Fruit fly (Drosophila melanogaster) whole organism, embryonic: ENCODE results near the gene CG42758.
A peak's percentile ranks its signal among the peaks of the same experiment; 100 is the strongest.

Source experiments
- B-H2 ChIP-seq: fragments of 200-800 bp; sonication (Bioruptor generic); optimal IDR thresholded peaks from 2 replicates; lab custom pipeline; 2018; ENCODE audit warnings: missing biosample characterization, mild to moderate bottlenecking, missing genetic modification characterization
- Blimp-1 ChIP-seq: fragments of 200-800 bp; sonication (Bioruptor generic); optimal IDR thresholded peaks from 3 replicates; lab custom pipeline; 2018; ENCODE audit warnings: missing biosample characterization, missing genetic modification characterization, mild to moderate bottlenecking, moderate library complexity, missing genetic modification reagents
- CG10565 ChIP-seq: fragments of 200-800 bp; sonication (Bioruptor generic); optimal IDR thresholded peaks from 3 replicates; lab custom pipeline; 2016; ENCODE audit warnings: missing biosample characterization, mild to moderate bottlenecking, missing genetic modification characterization
- CG12104 ChIP-seq: fragments of 200-800 bp; sonication (Bioruptor generic); optimal IDR thresholded peaks from 3 replicates; lab custom pipeline; 2016; ENCODE audit warnings: missing biosample characterization, missing genetic modification characterization
- CG15011 ChIP-seq: fragments of 200-800 bp; sonication (Bioruptor generic); optimal IDR thresholded peaks from 3 replicates; lab custom pipeline; 2018; ENCODE audit warnings: missing biosample characterization, mild to moderate bottlenecking, missing genetic modification characterization
- CG16815 ChIP-seq: fragments of 200-800 bp; sonication (Bioruptor generic); optimal IDR thresholded peaks from 3 replicates; lab custom pipeline; 2017; ENCODE audit warnings: missing biosample characterization, mild to moderate bottlenecking, missing genetic modification characterization
- CG17612 ChIP-seq: fragments of 200-800 bp; sonication (Bioruptor generic); IDR thresholded peaks from 2 replicates; pipeline ENCODE4 v1.3.6; 2022; ENCODE audit warnings: missing biosample characterization, missing genetic modification characterization
- CG2875 ChIP-seq: fragments of 200-800 bp; sonication (Bioruptor generic); optimal IDR thresholded peaks from 2 replicates; lab custom pipeline; 2017; ENCODE audit warnings: missing biosample characterization, mild to moderate bottlenecking, missing genetic modification characterization, missing genetic modification reagents
- CG3163 ChIP-seq: fragments of 200-800 bp; sonication (Bioruptor generic); optimal IDR thresholded peaks from 3 replicates; lab custom pipeline; 2016; ENCODE audit warnings: missing biosample characterization, missing genetic modification characterization
- CG32532 ChIP-seq: fragments of 200-800 bp; sonication (Bioruptor generic); IDR thresholded peaks from 2 replicates; pipeline ENCODE4 v1.3.6; 2022; ENCODE audit warnings: missing biosample characterization, missing genetic modification characterization
- CG33557 ChIP-seq: fragments of 200-800 bp; sonication (Bioruptor generic); optimal IDR thresholded peaks from 2 replicates; lab custom pipeline; 2019; ENCODE audit warnings: missing biosample characterization, mild to moderate bottlenecking, missing genetic modification characterization, moderate library complexity
- CG34422 ChIP-seq: fragments of 200-800 bp; sonication (Bioruptor generic); IDR thresholded peaks from 3 replicates; pipeline ENCODE4 v1.3.6; 2022; ENCODE audit warnings: missing biosample characterization, missing genetic modification characterization
- CG7271 ChIP-seq: fragments of 200-800 bp; sonication (Bioruptor generic); optimal IDR thresholded peaks from 2 replicates; lab custom pipeline; 2018; ENCODE audit warnings: missing biosample characterization, mild to moderate bottlenecking, missing genetic modification characterization, moderate library complexity
- CG7928 ChIP-seq: fragments of 200-800 bp; sonication (Bioruptor generic); optimal IDR thresholded peaks from 2 replicates; lab custom pipeline; 2017; ENCODE audit warnings: missing biosample characterization, mild to moderate bottlenecking, missing genetic modification characterization
- CG8089 ChIP-seq: fragments of 200-800 bp; sonication (Bioruptor generic); optimal IDR thresholded peaks from 3 replicates; lab custom pipeline; 2016; ENCODE audit warnings: missing biosample characterization, missing genetic modification characterization
- CG9437 ChIP-seq: fragments of 200-800 bp; sonication (Bioruptor generic); optimal IDR thresholded peaks from 2 replicates; lab custom pipeline; 2018; ENCODE audit warnings: missing biosample characterization, mild to moderate bottlenecking, missing genetic modification characterization
- Camta ChIP-seq: fragments of 200-800 bp; sonication (Bioruptor generic); optimal IDR thresholded peaks from 2 replicates; lab custom pipeline; 2016; ENCODE audit warnings: missing biosample characterization, missing genetic modification characterization
- D19B ChIP-seq: fragments of 200-800 bp; sonication (Bioruptor generic); optimal IDR thresholded peaks from 2 replicates; lab custom pipeline; 2017; ENCODE audit warnings: missing biosample characterization, mild to moderate bottlenecking, missing genetic modification characterization
- Dfd ChIP-seq, 2 experiments: fragments of >200 bp; optimal IDR thresholded peaks; 2 replicates each; lab custom pipeline; 2017; ENCODE audit warnings: missing biosample characterization in 2 of 2, missing genetic modification characterization in 2 of 2
- Doc3 ChIP-seq: fragments of 200-800 bp; sonication (Bioruptor generic); IDR thresholded peaks from 3 replicates; pipeline ENCODE4 v1.3.6; 2022; ENCODE audit warnings: missing biosample characterization, missing genetic modification characterization; ENCODE audit not compliant: partially characterized antibody
- Ets65A ChIP-seq: fragments of 200-800 bp; sonication (Bioruptor generic); peaks from one replicate; lab custom pipeline; 2016; ENCODE audit warnings: missing biosample characterization, missing genetic modification characterization
- HHEX ChIP-seq: fragments of 200-800 bp; sonication (Bioruptor generic); optimal IDR thresholded peaks from 3 replicates; lab custom pipeline; 2017; ENCODE audit warnings: missing biosample characterization, mild to moderate bottlenecking, missing genetic modification characterization, missing genetic modification reagents
- Hr51 ChIP-seq, 2 experiments: fragments of 200-800 bp; sonication (Bioruptor generic); optimal IDR thresholded peaks; 2 replicates in 1 of 2; 3 replicates in 1 of 2; lab custom pipeline; 2016 to 2018; ENCODE audit warnings: missing biosample characterization in 2 of 2, missing genetic modification characterization in 2 of 2, mild to moderate bottlenecking in 1 of 2, moderate library complexity in 1 of 2
- Mes4 ChIP-seq: fragments of 200-800 bp; sonication (Bioruptor generic); optimal IDR thresholded peaks from 2 replicates; lab custom pipeline; 2016; ENCODE audit warnings: missing biosample characterization, missing genetic modification characterization
- Mrtf ChIP-seq: fragments of 200-800 bp; sonication (Bioruptor generic); IDR thresholded peaks from 3 replicates; pipeline ENCODE4 v1.3.6; 2022; ENCODE audit warnings: missing biosample characterization, missing genetic modification characterization
- Poxn ChIP-seq: fragments of 200-800 bp; sonication (Bioruptor generic); IDR thresholded peaks from 2 replicates; pipeline ENCODE4 v1.3.6; 2022; ENCODE audit warnings: missing biosample characterization, missing genetic modification characterization
- Sox100B ChIP-seq: fragments of 200-800 bp; sonication (Bioruptor generic); optimal IDR thresholded peaks from 3 replicates; lab custom pipeline; 2018; ENCODE audit warnings: missing biosample characterization, mild to moderate bottlenecking, missing genetic modification characterization
- Spps ChIP-seq: fragments of 200-800 bp; sonication (Bioruptor generic); optimal IDR thresholded peaks from 2 replicates; lab custom pipeline; 2018; ENCODE audit warnings: missing biosample characterization, mild to moderate bottlenecking, missing genetic modification characterization
- YL-1 ChIP-seq: fragments of 200-800 bp; sonication (Bioruptor generic); optimal IDR thresholded peaks from 3 replicates; lab custom pipeline; 2017; ENCODE audit warnings: missing biosample characterization, mild to moderate bottlenecking, missing genetic modification characterization
- aop ChIP-seq: fragments of 200-800 bp; sonication (Bioruptor generic); IDR thresholded peaks from 2 replicates; pipeline ENCODE4 v1.3.6; 2022; ENCODE audit warnings: missing biosample characterization, missing genetic modification characterization
- az2 ChIP-seq: fragments of 200-800 bp; sonication (Bioruptor generic); optimal IDR thresholded peaks from 3 replicates; lab custom pipeline; 2016; ENCODE audit warnings: missing biosample characterization, missing genetic modification characterization
- da ChIP-seq: fragments of 200-800 bp; sonication (Bioruptor generic); optimal IDR thresholded peaks from 2 replicates; lab custom pipeline; 2016; ENCODE audit warnings: missing biosample characterization, missing genetic modification characterization
- dpn ChIP-seq, 2 experiments: fragments of 200-800 bp; sonication (Bioruptor generic); optimal IDR thresholded peaks; 3 replicates each; lab custom pipeline; 2016; ENCODE audit warnings: missing biosample characterization in 2 of 2, missing genetic modification characterization in 2 of 2
- emc ChIP-seq: fragments of 200-800 bp; sonication (Bioruptor generic); optimal IDR thresholded peaks from 2 replicates; lab custom pipeline; 2016; ENCODE audit warnings: missing biosample characterization, missing genetic modification characterization
- gsb-n ChIP-seq: fragments of 200-800 bp; sonication (Bioruptor generic); optimal IDR thresholded peaks from 3 replicates; lab custom pipeline; 2018; ENCODE audit warnings: missing biosample characterization, mild to moderate bottlenecking, missing genetic modification characterization
- hb ChIP-seq: fragments of 200-800 bp; sonication (Bioruptor generic); IDR thresholded peaks from 3 replicates; pipeline ENCODE4 v1.3.6; 2022; ENCODE audit warnings: missing biosample characterization, missing genetic modification characterization; ENCODE audit not compliant: partially characterized antibody
- hbn ChIP-seq: fragments of 200-800 bp; sonication (Bioruptor generic); IDR thresholded peaks from 2 replicates; pipeline ENCODE4 v1.3.6; 2022; ENCODE audit warnings: missing biosample characterization, missing genetic modification characterization; ENCODE audit not compliant: partially characterized antibody
- hkb ChIP-seq, 2 experiments: fragments of 200-800 bp in 1 of 2; fragments of >200 bp in 1 of 2; sonication (Bioruptor generic) in 1 of 2; IDR thresholded peaks in 1 of 2; optimal IDR thresholded peaks in 1 of 2; 2 replicates each; pipeline versions ENCODE4 v1.3.6 to Lab custom; 2017 to 2022; ENCODE audit warnings: missing biosample characterization in 1 of 2, missing genetic modification characterization in 1 of 2
- jing ChIP-seq: fragments of 200-800 bp; sonication (Bioruptor generic); optimal IDR thresholded peaks from 2 replicates; lab custom pipeline; 2018; ENCODE audit warnings: missing biosample characterization, mild to moderate bottlenecking, missing genetic modification characterization
- ken ChIP-seq: fragments of 200-800 bp; sonication (Bioruptor generic); IDR thresholded peaks from 3 replicates; pipeline ENCODE4 v1.3.6; 2022; ENCODE audit warnings: missing biosample characterization, missing genetic modification characterization
- nerfin-2 ChIP-seq: fragments of 200-800 bp; sonication (Bioruptor generic); IDR thresholded peaks from 2 replicates; pipeline ENCODE4 v1.3.6; 2022; ENCODE audit warnings: missing biosample characterization, missing genetic modification characterization; ENCODE audit not compliant: partially characterized antibody
- nmo ChIP-seq: fragments of 200-800 bp; sonication (Bioruptor generic); optimal IDR thresholded peaks from 2 replicates; lab custom pipeline; 2018; ENCODE audit warnings: missing biosample characterization, mild to moderate bottlenecking, missing genetic modification characterization, moderate library complexity
- odd ChIP-seq: fragments of 200-800 bp; sonication (Bioruptor generic); optimal IDR thresholded peaks from 2 replicates; lab custom pipeline; 2017; ENCODE audit warnings: missing biosample characterization, mild to moderate bottlenecking, missing genetic modification characterization
- onecut ChIP-seq: fragments of 200-800 bp; sonication (Bioruptor generic); IDR thresholded peaks from 2 replicates; pipeline ENCODE4 v1.3.6; 2022; ENCODE audit warnings: missing biosample characterization, missing genetic modification characterization
- pros ChIP-seq: fragments of 200-800 bp; sonication (Bioruptor generic); optimal IDR thresholded peaks from 3 replicates; lab custom pipeline; 2019; ENCODE audit warnings: missing biosample characterization, mild to moderate bottlenecking, missing genetic modification characterization, moderate library complexity
- sc ChIP-seq, 3 experiments: fragments of >200 bp in 2 of 3; fragments of 200-800 bp in 1 of 3; sonication (Bioruptor generic) in 1 of 3; optimal IDR thresholded peaks; 2 replicates in 2 of 3; 3 replicates in 1 of 3; lab custom pipeline; 2017; ENCODE audit warnings: mild to moderate bottlenecking in 1 of 3, missing biosample characterization in 1 of 3, missing genetic modification characterization in 1 of 3, missing genetic modification reagents in 1 of 3
- sug ChIP-seq: fragments of 200-800 bp; optimal IDR thresholded peaks from 2 replicates; lab custom pipeline; 2019; ENCODE audit warnings: missing biosample characterization, mild to moderate bottlenecking, missing genetic modification characterization, moderate library complexity
- tin ChIP-seq: fragments of 200-800 bp; sonication (Bioruptor generic); optimal IDR thresholded peaks from 3 replicates; lab custom pipeline; 2016; ENCODE audit warnings: missing biosample characterization, missing genetic modification characterization
- trh ChIP-seq: fragments of 200-800 bp; sonication (Bioruptor generic); optimal IDR thresholded peaks from 2 replicates; lab custom pipeline; 2016; ENCODE audit warnings: missing biosample characterization, missing genetic modification characterization
- ttk ChIP-seq: fragments of 200-800 bp; sonication (Bioruptor generic); IDR thresholded peaks from 2 replicates; pipeline ENCODE4 v2.1.2; 2022; ENCODE audit warnings: missing biosample characterization, missing genetic modification characterization
- yki ChIP-seq: fragments of >200 bp; optimal IDR thresholded peaks from 3 replicates; lab custom pipeline; 2018

CG42758 gene

dm6 chr3L:14555052-14555451 is 12.2 kb upstream of the CG42758 start (continued):
- no peak for TF ChIP-seq sc (optimal IDR thresholded peaks at IDR 0.05; lab: Kevin White, UChicago)
- TF ChIP-seq sc (GFP tag; optimal IDR thresholded peaks at IDR 0.05; lab: Kevin White, UChicago) = peak; percentile 14
- TF ChIP-seq Dfd (GFP tag; optimal IDR thresholded peaks at IDR 0.05; lab: Kevin White, UChicago) = no peak
- no peak for TF ChIP-seq CG3163 (GFP tag; lab: Kevin White, UChicago)
- no peak for TF ChIP-seq CG7928 (GFP tag; lab: Kevin White, UChicago)
- TF ChIP-seq sug (tag; lab: Kevin White, UChicago) = peak; percentile 90
- no peak for TF ChIP-seq Camta (GFP tag; lab: Kevin White, UChicago)
- no peak for TF ChIP-seq ttk (GFP tag; lab: Robert Waterston, UW)
- no peak for TF ChIP-seq Poxn (GFP tag; lab: Robert Waterston, UW)
- no peak for TF ChIP-seq yki (lab: Kevin White, UChicago)
- TF ChIP-seq CG9437 = no peak
- peak; percentile 26 for TF ChIP-seq CG15011 (GFP tag; lab: Kevin White, UChicago)
- TF ChIP-seq CG8089 (GFP tag; lab: Kevin White, UChicago) = peak; percentile 4
- no peak; the same call in 1 of the 2 replicates for TF ChIP-seq CG32532
- peak; percentile 62 for TF ChIP-seq HHEX (GFP tag; lab: Kevin White, UChicago)
- TF ChIP-seq az2 = no peak
- TF ChIP-seq dpn (GFP tag; optimal IDR thresholded peaks at IDR 0.05; lab: Kevin White, UChicago) = no peak
- no peak for TF ChIP-seq Spps (tag; lab: Kevin White, UChicago)
- no peak for TF ChIP-seq tin (GFP tag; lab: Kevin White, UChicago)
- no peak for TF ChIP-seq da (GFP tag; lab: Kevin White, UChicago)
- TF ChIP-seq hb = no peak
- TF ChIP-seq jing = no peak
- TF ChIP-seq Mes4 (GFP tag; lab: Kevin White, UChicago) = peak; percentile 13
- no peak for TF ChIP-seq CG7271
- TF ChIP-seq onecut = peak; percentile 45
- peak; percentile 17 for TF ChIP-seq gsb-n
- TF ChIP-seq aop (GFP tag; lab: Robert Waterston, UW) = no peak
- TF ChIP-seq hkb (optimal IDR thresholded peaks at IDR 0.05; lab: Kevin White, UChicago) = no peak
- TF ChIP-seq hkb (GFP tag; IDR thresholded peaks at IDR 0.05; lab: Robert Waterston, UW) = peak; percentile 58
- TF ChIP-seq B-H2 (GFP tag; lab: Kevin White, UChicago) = no peak
- TF ChIP-seq CG17612 = no peak
- no peak for TF ChIP-seq CG12104
- no peak for TF ChIP-seq nmo (GFP tag; lab: Kevin White, UChicago)
- TF ChIP-seq CG16815 = no peak
- no peak for TF ChIP-seq CG34422 (GFP tag; lab: Robert Waterston, UW)
- no peak for TF ChIP-seq YL-1 (GFP tag; lab: Kevin White, UChicago)
- no peak for TF ChIP-seq hbn (GFP tag; lab: Robert Waterston, UW)
- no peak for TF ChIP-seq CG2875
- TF ChIP-seq emc (GFP tag; lab: Kevin White, UChicago) = no peak
- no peak for TF ChIP-seq ken
- peak in 1 of 2 experiments; percentile 10 for TF ChIP-seq Hr51 (GFP tag; optimal IDR thresholded peaks at IDR 0.05; lab: Kevin White, UChicago)
- TF ChIP-seq Ets65A = no peak
- peak; percentile 77 for TF ChIP-seq odd (GFP tag; lab: Kevin White, UChicago)
- peak; percentile 47 for TF ChIP-seq CG33557 (GFP tag; lab: Kevin White, UChicago)
- no peak for TF ChIP-seq trh (GFP tag; lab: Kevin White, UChicago)
- no peak for TF ChIP-seq nerfin-2 (GFP tag; lab: Robert Waterston, UW)
- TF ChIP-seq Doc3 (GFP tag; lab: Robert Waterston, UW) = no peak
- TF ChIP-seq D19B (GFP tag; lab: Kevin White, UChicago) = no peak
- peak; percentile 36 for TF ChIP-seq Sox100B (GFP tag; lab: Kevin White, UChicago)
- TF ChIP-seq pros (GFP tag; lab: Kevin White, UChicago) = peak; percentile 15
- no peak for TF ChIP-seq Mrtf
- TF ChIP-seq Blimp-1 (GFP tag; lab: Kevin White, UChicago) = peak; percentile 40
- TF ChIP-seq CG10565 = no peak
